Worm (Caenorhabditis elegans) whole organism, L2 larva: ENCODE results near the gene C50H11.13.

Source experiments
- C34F6.9 ChIP-seq: fragments of 150-350 bp; optimal IDR thresholded peaks from 2 replicates; lab custom pipeline; 2014; ENCODE audit warnings: missing biosample characterization, missing genetic modification characterization
- F13H6.1 ChIP-seq: sonication (generic microtip); optimal IDR thresholded peaks from 2 replicates; lab custom pipeline; 2016; ENCODE audit warnings: missing genetic modification characterization, missing compliant biosample characterization
- R02D3.7 ChIP-seq: fragments of 150-350 bp; optimal IDR thresholded peaks from 2 replicates; lab custom pipeline; 2014; ENCODE audit warnings: missing biosample characterization, missing genetic modification characterization
- Y55F3AM.14 ChIP-seq: fragments of 200-800 bp; sonication (Bioruptor generic); optimal IDR thresholded peaks from 2 replicates; lab custom pipeline; 2018; ENCODE audit warnings: mild to moderate bottlenecking, missing genetic modification characterization, missing compliant biosample characterization
- alr-1 ChIP-seq: fragments of 150-350 bp; optimal IDR thresholded peaks from 2 replicates; lab custom pipeline; 2014; ENCODE audit warnings: missing biosample characterization, missing genetic modification characterization
- aly-2 ChIP-seq: fragments of 150-350 bp; optimal IDR thresholded peaks from 2 replicates; lab custom pipeline; 2014; ENCODE audit warnings: missing biosample characterization, missing genetic modification characterization
- ama-1 ChIP-seq: fragments of 150-350 bp; optimal IDR thresholded peaks from 2 replicates; lab custom pipeline; 2018; ENCODE audit warnings: inconsistent platforms
- blmp-1 ChIP-seq: sonication (generic microtip); optimal IDR thresholded peaks from 2 replicates; lab custom pipeline; 2017; ENCODE audit warnings: missing genetic modification characterization, mild to moderate bottlenecking, missing compliant biosample characterization, antibody characterized with exemption, moderate library complexity; ENCODE audit not compliant: insufficient read depth
- ceh-16 ChIP-seq: fragments of 150-350 bp; optimal IDR thresholded peaks from 2 replicates; lab custom pipeline; 2014; ENCODE audit warnings: missing biosample characterization, missing genetic modification characterization
- ceh-82 ChIP-seq: fragments of 150-350 bp; optimal IDR thresholded peaks from 2 replicates; lab custom pipeline; 2014; ENCODE audit warnings: missing biosample characterization, missing genetic modification characterization
- crh-2 ChIP-seq: sonication (generic microtip); optimal IDR thresholded peaks from 2 replicates; lab custom pipeline; 2017; ENCODE audit warnings: missing biosample characterization, missing genetic modification characterization
- dmd-4 ChIP-seq: sonication (generic microtip); optimal IDR thresholded peaks from 2 replicates; lab custom pipeline; 2017; ENCODE audit warnings: missing biosample characterization, missing genetic modification characterization
- egl-27 ChIP-seq: sonication (generic microtip); optimal IDR thresholded peaks from 3 replicates; lab custom pipeline; 2017; ENCODE audit warnings: missing biosample characterization, missing genetic modification reagents, missing genetic modification characterization
- elt-1 ChIP-seq: fragments of 150-350 bp; optimal IDR thresholded peaks from 2 replicates; lab custom pipeline; 2014; ENCODE audit warnings: missing biosample characterization, missing genetic modification characterization
- fos-1 ChIP-seq: fragments of 150-350 bp; optimal IDR thresholded peaks from 2 replicates; lab custom pipeline; 2014; ENCODE audit warnings: missing biosample characterization, missing genetic modification characterization
- gmeb-1 ChIP-seq: fragments of 150-350 bp; optimal IDR thresholded peaks from 2 replicates; lab custom pipeline; 2014; ENCODE audit warnings: missing biosample characterization, missing genetic modification characterization
- lin-39 ChIP-seq: fragments of 150-350 bp; optimal IDR thresholded peaks from 2 replicates; lab custom pipeline; 2014; ENCODE audit warnings: missing biosample characterization, missing genetic modification reagents, missing genetic modification characterization
- lsy-2 ChIP-seq, 2 experiments: fragments of 150-350 bp in 1 of 2; sonication (generic microtip) in 1 of 2; optimal IDR thresholded peaks; 2 replicates each; lab custom pipeline; 2014 to 2017; ENCODE audit warnings: missing biosample characterization in 2 of 2, missing genetic modification characterization in 2 of 2
- mab-5 ChIP-seq: fragments of 150-350 bp; optimal IDR thresholded peaks from 2 replicates; lab custom pipeline; 2014; ENCODE audit warnings: missing biosample characterization, missing genetic modification characterization
- mbf-1 ChIP-seq: sonication (generic microtip); optimal IDR thresholded peaks from 2 replicates; lab custom pipeline; 2017; ENCODE audit warnings: missing biosample characterization, missing genetic modification characterization
- nhr-11 ChIP-seq: fragments of 150-350 bp; optimal IDR thresholded peaks from 2 replicates; lab custom pipeline; 2014; ENCODE audit warnings: missing biosample characterization, missing genetic modification characterization
- nhr-12 ChIP-seq: fragments of 150-350 bp; optimal IDR thresholded peaks from 2 replicates; lab custom pipeline; 2014; ENCODE audit warnings: missing biosample characterization, missing genetic modification characterization
- nhr-129 ChIP-seq: fragments of 150-350 bp; optimal IDR thresholded peaks from 2 replicates; lab custom pipeline; 2014; ENCODE audit warnings: missing biosample characterization, missing genetic modification characterization
- nhr-21 ChIP-seq: fragments of 150-350 bp; optimal IDR thresholded peaks from 2 replicates; lab custom pipeline; 2014; ENCODE audit warnings: missing biosample characterization, missing genetic modification characterization
- nhr-23 ChIP-seq: fragments of 150-350 bp; optimal IDR thresholded peaks from 2 replicates; lab custom pipeline; 2014; ENCODE audit warnings: missing biosample characterization, missing genetic modification reagents, missing genetic modification characterization
- nhr-25 ChIP-seq: fragments of 150-350 bp; sonication (generic microtip); optimal IDR thresholded peaks from 3 replicates; lab custom pipeline; 2014; ENCODE audit warnings: missing biosample characterization, missing genetic modification characterization
- nhr-6 ChIP-seq: fragments of 150-350 bp; optimal IDR thresholded peaks from 2 replicates; lab custom pipeline; 2014; ENCODE audit warnings: missing biosample characterization, missing genetic modification characterization
- nhr-77 ChIP-seq: fragments of 150-350 bp; optimal IDR thresholded peaks from 2 replicates; lab custom pipeline; 2014; ENCODE audit warnings: missing biosample characterization, missing genetic modification characterization
- peb-1 ChIP-seq: fragments of 150-350 bp; optimal IDR thresholded peaks from 2 replicates; lab custom pipeline; 2014; ENCODE audit warnings: missing biosample characterization, missing genetic modification characterization
- sem-4 ChIP-seq: fragments of 150-350 bp; optimal IDR thresholded peaks from 2 replicates; lab custom pipeline; 2014; ENCODE audit warnings: missing biosample characterization, missing genetic modification reagents, missing genetic modification characterization
- sma-3 ChIP-seq: sonication (generic microtip); optimal IDR thresholded peaks from 2 replicates; lab custom pipeline; 2016; ENCODE audit warnings: missing genetic modification reagents, missing genetic modification characterization, missing compliant biosample characterization
- sma-9 ChIP-seq, 2 experiments: fragments of 150-350 bp in 1 of 2; sonication (generic microtip) in 1 of 2; optimal IDR thresholded peaks; 2 replicates each; lab custom pipeline; 2014 to 2016; ENCODE audit warnings: missing genetic modification characterization in 2 of 2, mild to moderate bottlenecking in 1 of 2, missing biosample characterization in 1 of 2, missing compliant biosample characterization in 1 of 2, missing genetic modification reagents in 1 of 2, moderate library complexity in 1 of 2
- snpc-4 ChIP-seq: fragments of 150-350 bp; optimal IDR thresholded peaks from 2 replicates; lab custom pipeline; 2014; ENCODE audit warnings: missing biosample characterization, missing genetic modification characterization
- unc-39 ChIP-seq: fragments of 150-350 bp; optimal IDR thresholded peaks from 2 replicates; lab custom pipeline; 2014; ENCODE audit warnings: missing biosample characterization, missing genetic modification characterization
- unc-55 ChIP-seq: fragments of 150-350 bp; sonication (generic microtip); optimal IDR thresholded peaks from 3 replicates; lab custom pipeline; 2014; ENCODE audit warnings: missing biosample characterization, missing genetic modification reagents, missing genetic modification characterization
- unc-62 ChIP-seq: fragments of 150-350 bp; optimal IDR thresholded peaks from 2 replicates; lab custom pipeline; 2014; ENCODE audit warnings: missing biosample characterization, missing genetic modification reagents, missing genetic modification characterization
- zag-1 ChIP-seq: fragments of 150-350 bp; optimal IDR thresholded peaks from 2 replicates; lab custom pipeline; 2014; ENCODE audit warnings: missing biosample characterization, missing genetic modification characterization
- ztf-4 ChIP-seq: fragments of 150-350 bp; optimal IDR thresholded peaks from 2 replicates; lab custom pipeline; 2014; ENCODE audit warnings: missing biosample characterization, missing genetic modification characterization

Gene C50H11.13

DNA sequence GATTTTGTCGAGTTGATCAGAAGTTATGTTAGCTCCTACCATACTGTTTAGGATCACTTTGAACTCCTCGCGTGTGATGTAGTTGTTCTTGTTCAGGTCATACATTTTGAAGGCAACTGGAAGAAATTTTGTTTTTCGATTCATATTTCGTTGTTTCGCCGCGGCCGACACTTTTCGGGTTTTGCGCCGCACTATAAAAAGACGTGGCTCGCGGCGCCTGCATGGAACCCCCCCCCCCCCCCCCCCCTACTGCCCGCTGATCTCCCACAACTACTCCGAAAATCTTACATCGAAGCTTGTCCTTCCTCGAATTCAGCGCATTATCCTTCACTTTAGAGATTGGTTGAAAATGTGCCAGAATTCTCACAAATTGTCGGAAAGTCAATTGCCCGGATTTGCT lies 33.4 kb downstream of the C50H11.13 start:
- TF ChIP-seq nhr-23 (tag; lab: Kevin White, UChicago) (no peak), mbf-1 (tag; lab: Kevin White, UChicago) (no peak), zag-1 (tag; lab: Kevin White, UChicago) (no peak), C34F6.9 (tag; lab: Kevin White, UChicago) (no peak), nhr-11 (tag; lab: Kevin White, UChicago) (no peak), ama-1 (lab: Kevin White, UChicago) (no peak), F13H6.1 (tag; lab: Kevin White, UChicago) (no peak), alr-1 (tag; lab: Kevin White, UChicago) (no peak)

- TF ChIP-seq egl-27 (no peak), ceh-16 (tag; lab: Kevin White, UChicago) (no peak), nhr-21 (no peak), dmd-4 (tag; lab: Kevin White, UChicago) (no peak), nhr-12 (tag; lab: Kevin White, UChicago) (no peak), elt-1 (tag; lab: Kevin White, UChicago) (no peak), ztf-4 (tag; lab: Kevin White, UChicago) (no peak), unc-39 (tag; lab: Kevin White, UChicago) (no peak)
Measured at ce11 chrV:3034236-3034635, 37.2 kb downstream of the C50H11.13 start, which contains the start of gene srw-8. srw-8 (minus strand) TSS chrV:3034336.

ce11 chrV:3032343-3032742 lies 39.1 kb downstream of the C50H11.13 start, which contains the start of gene irld-38:
irld-38 (minus strand) TSS chrV:3032443.
- TF ChIP-seq crh-2 (tag; lab: Kevin White, UChicago) = no peak
- TF ChIP-seq ama-1 (lab: Kevin White, UChicago) = no peak
- TF ChIP-seq unc-55 (GFP tag; lab: Kevin White, UChicago) = no peak
- no peak for TF ChIP-seq aly-2 (tag; lab: Kevin White, UChicago)
- no peak for TF ChIP-seq Y55F3AM.14 (GFP tag; lab: Kevin White, UChicago)
- no peak for TF ChIP-seq sma-3
- no peak for TF ChIP-seq ztf-4 (tag; lab: Kevin White, UChicago)
- TF ChIP-seq R02D3.7 (tag; lab: Kevin White, UChicago) = no peak
- no peak for TF ChIP-seq nhr-6 (tag; lab: Kevin White, UChicago)
- no peak for TF ChIP-seq unc-62
- TF ChIP-seq nhr-129 (tag; lab: Kevin White, UChicago) = no peak
- no peak for TF ChIP-seq mab-5 (tag; lab: Kevin White, UChicago)
- TF ChIP-seq ceh-82 (tag; lab: Kevin White, UChicago) = no peak
- TF ChIP-seq fos-1 (tag; lab: Kevin White, UChicago) = no peak

ce11 chrV:3028205-3028604 lies 43.2 kb downstream of the C50H11.13 start, which contains the start of gene asp-7:
asp-7 (plus strand) TSS chrV:3028285.
- TF ChIP-seq mab-5 (tag; lab: Kevin White, UChicago) = no peak
- TF ChIP-seq unc-39 (tag; lab: Kevin White, UChicago) = no peak
- TF ChIP-seq lsy-2 (tag; optimal IDR thresholded peaks at IDR 0.05; lab: Kevin White, UChicago) = no peak
- TF ChIP-seq nhr-11 (tag; lab: Kevin White, UChicago) = no peak
- TF ChIP-seq dmd-4 (tag; lab: Kevin White, UChicago) = no peak
- no peak for TF ChIP-seq peb-1 (tag; lab: Kevin White, UChicago)
- no peak for TF ChIP-seq R02D3.7 (tag; lab: Kevin White, UChicago)
- TF ChIP-seq sem-4 (tag; lab: Kevin White, UChicago) = no peak
- TF ChIP-seq nhr-12 (tag; lab: Kevin White, UChicago) = no peak
- TF ChIP-seq nhr-21 = no peak
- TF ChIP-seq nhr-77 = no peak
- no peak for TF ChIP-seq mbf-1 (tag; lab: Kevin White, UChicago)
- TF ChIP-seq blmp-1 (tag; lab: Kevin White, UChicago) = no peak
- TF ChIP-seq nhr-23 (tag; lab: Kevin White, UChicago) = no peak
- TF ChIP-seq C34F6.9 (tag; lab: Kevin White, UChicago) = no peak

DNA sequence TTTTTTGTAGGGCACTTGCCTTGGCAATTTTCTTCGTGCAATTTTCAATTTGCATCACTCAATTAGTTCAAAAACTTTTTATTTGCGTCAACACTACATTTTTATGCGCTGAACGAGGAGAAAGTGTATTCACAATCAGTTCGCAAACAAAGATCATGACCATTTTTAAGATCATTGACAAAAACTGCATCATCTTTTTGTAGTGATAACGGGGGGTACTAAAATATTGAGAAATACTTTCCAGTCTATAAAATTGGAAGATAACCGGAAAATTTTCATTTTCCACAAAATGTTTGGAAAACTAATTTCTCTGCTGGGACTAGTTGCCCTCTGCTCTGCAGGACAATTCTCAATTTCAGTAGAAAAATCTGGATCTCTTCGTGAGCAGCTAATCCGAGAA lies 47.2 kb downstream of the C50H11.13 start, which contains the start of gene asp-8:
asp-8 (plus strand) TSS at position 276 of the 400 bp plus-strand sequence.
- no peak for TF ChIP-seq Y55F3AM.14 (GFP tag; lab: Kevin White, UChicago)
- no peak for TF ChIP-seq dmd-4 (tag; lab: Kevin White, UChicago)
- no peak for TF ChIP-seq unc-62
- peak; percentile 28 for TF ChIP-seq fos-1 (tag; lab: Kevin White, UChicago)
- no peak for TF ChIP-seq nhr-25 (tag; lab: Kevin White, UChicago)
- TF ChIP-seq nhr-77 = no peak
- TF ChIP-seq lin-39 (tag; lab: Kevin White, UChicago) = no peak
- TF ChIP-seq gmeb-1 = no peak
- no peak for TF ChIP-seq snpc-4 (tag; lab: Kevin White, UChicago)
- peak; percentile 45 for TF ChIP-seq sma-9 (GFP tag; optimal IDR thresholded peaks at IDR 0.05; lab: Kevin White, UChicago)
- no peak for TF ChIP-seq sma-9 (tag; optimal IDR thresholded peaks at IDR 0.05; lab: Kevin White, UChicago)
